Fruit fly (Drosophila melanogaster) whole organism, embryonic: ENCODE data around the gene CG13313.

ENCODE experiments used
- Ada2b ChIP-seq: fragments of 200-800 bp; sonication (Bioruptor generic); IDR thresholded peaks from 2 replicates; pipeline ENCODE4 v1.3.6; 2022; ENCODE audit warnings: missing biosample characterization, missing genetic modification characterization
- CG10565 ChIP-seq: fragments of 200-800 bp; sonication (Bioruptor generic); optimal IDR thresholded peaks from 3 replicates; lab custom pipeline; 2016; ENCODE audit warnings: missing biosample characterization, mild to moderate bottlenecking, missing genetic modification characterization
- CG12071 ChIP-seq: fragments of 200-800 bp; sonication (Bioruptor generic); optimal IDR thresholded peaks from 3 replicates; lab custom pipeline; 2018; ENCODE audit warnings: missing biosample characterization, mild to moderate bottlenecking, missing genetic modification characterization
- CG12659 ChIP-seq: fragments of 200-800 bp; sonication (Bioruptor generic); optimal IDR thresholded peaks from 3 replicates; lab custom pipeline; 2017; ENCODE audit warnings: mild to moderate bottlenecking, missing biosample characterization, missing genetic modification reagents, missing genetic modification characterization
- CG12744 ChIP-seq: fragments of 200-800 bp; sonication (Bioruptor generic); optimal IDR thresholded peaks from 2 replicates; lab custom pipeline; 2016; ENCODE audit warnings: missing biosample characterization, missing genetic modification characterization
- CG13123 ChIP-seq: fragments of 200-800 bp; sonication (Bioruptor generic); optimal IDR thresholded peaks from 2 replicates; lab custom pipeline; 2016; ENCODE audit warnings: missing biosample characterization, missing genetic modification characterization
- CG14014 ChIP-seq: fragments of 200-800 bp; sonication (Bioruptor generic); IDR thresholded peaks from 2 replicates; pipeline ENCODE4 v1.3.6; 2022; ENCODE audit warnings: missing biosample characterization, missing genetic modification characterization
- CG15073 ChIP-seq: fragments of 200-800 bp; sonication (Bioruptor generic); optimal IDR thresholded peaks from 2 replicates; lab custom pipeline; 2016; ENCODE audit warnings: missing biosample characterization, missing genetic modification characterization
- CG1529 ChIP-seq: fragments of 200-800 bp; sonication (Bioruptor generic); optimal IDR thresholded peaks from 3 replicates; lab custom pipeline; 2018; ENCODE audit warnings: missing biosample characterization, missing genetic modification characterization
- CG17829 ChIP-seq: fragments of 200-800 bp; optimal IDR thresholded peaks from 2 replicates; lab custom pipeline; 2019; ENCODE audit warnings: missing biosample characterization, mild to moderate bottlenecking, missing genetic modification characterization, moderate library complexity
- CG2678 ChIP-seq: fragments of 200-800 bp; sonication (Bioruptor generic); optimal IDR thresholded peaks from 3 replicates; lab custom pipeline; 2019; ENCODE audit warnings: missing biosample characterization, mild to moderate bottlenecking, missing genetic modification characterization, moderate library complexity
- CG3065 ChIP-seq: fragments of 200-800 bp; sonication (Bioruptor generic); optimal IDR thresholded peaks from 2 replicates; lab custom pipeline; 2016; ENCODE audit warnings: missing biosample characterization, missing genetic modification characterization
- CG31441 ChIP-seq: fragments of 200-800 bp; sonication (Bioruptor generic); IDR thresholded peaks from 2 replicates; pipeline ENCODE4 v1.3.6; 2022; ENCODE audit warnings: missing biosample characterization, missing genetic modification characterization
- CG32772 ChIP-seq: fragments of 200-800 bp; sonication (Bioruptor generic); IDR thresholded peaks from 2 replicates; pipeline ENCODE4 v1.3.6; 2022; ENCODE audit warnings: missing biosample characterization, missing genetic modification characterization
- CG3838 ChIP-seq: fragments of 200-800 bp; sonication (Bioruptor generic); optimal IDR thresholded peaks from 3 replicates; lab custom pipeline; 2016; ENCODE audit warnings: missing biosample characterization, missing genetic modification characterization
- CG4328 ChIP-seq: fragments of 200-800 bp; sonication (Bioruptor generic); optimal IDR thresholded peaks from 3 replicates; lab custom pipeline; 2017; ENCODE audit warnings: missing biosample characterization, missing genetic modification reagents, missing genetic modification characterization
- CG43689 ChIP-seq: fragments of 200-800 bp; sonication (Bioruptor generic); IDR thresholded peaks from 2 replicates; pipeline ENCODE4 v1.3.6; 2022; ENCODE audit warnings: missing biosample characterization, missing genetic modification characterization
- CG5245 ChIP-seq: fragments of 200-800 bp; sonication (Bioruptor generic); optimal IDR thresholded peaks from 3 replicates; lab custom pipeline; 2016; ENCODE audit warnings: missing biosample characterization, missing genetic modification characterization
- CG6272 ChIP-seq: fragments of 200-800 bp; sonication (Bioruptor generic); IDR thresholded peaks from 2 replicates; pipeline ENCODE4 v1.3.6; 2022; ENCODE audit warnings: missing biosample characterization, missing genetic modification characterization
- CG6683 ChIP-seq: fragments of 200-800 bp; sonication (Bioruptor generic); optimal IDR thresholded peaks from 2 replicates; lab custom pipeline; 2017; ENCODE audit warnings: missing biosample characterization, mild to moderate bottlenecking, missing genetic modification characterization, missing genetic modification reagents
- CG8359 ChIP-seq: fragments of 200-800 bp; sonication (Bioruptor generic); optimal IDR thresholded peaks from 2 replicates; lab custom pipeline; 2017; ENCODE audit warnings: missing biosample characterization, mild to moderate bottlenecking, missing genetic modification characterization, borderline replicate concordance
- CG9437 ChIP-seq: fragments of 200-800 bp; sonication (Bioruptor generic); optimal IDR thresholded peaks from 2 replicates; lab custom pipeline; 2018; ENCODE audit warnings: missing biosample characterization, mild to moderate bottlenecking, missing genetic modification characterization
- CG9932 ChIP-seq: fragments of 200-800 bp; sonication (Bioruptor generic); IDR thresholded peaks from 2 replicates; pipeline ENCODE4 v1.3.6; 2022; ENCODE audit warnings: missing biosample characterization, missing genetic modification characterization
- Dfd ChIP-seq, 2 experiments: fragments of >200 bp; optimal IDR thresholded peaks; 2 replicates each; lab custom pipeline; 2017; ENCODE audit warnings: missing biosample characterization in 2 of 2, missing genetic modification characterization in 2 of 2
- Dp ChIP-seq: fragments of 200-800 bp; sonication (Bioruptor generic); optimal IDR thresholded peaks from 2 replicates; lab custom pipeline; 2018; ENCODE audit warnings: missing biosample characterization, mild to moderate bottlenecking, missing genetic modification characterization, moderate library complexity
- Elba2 ChIP-seq: fragments of 200-800 bp; sonication (Bioruptor generic); optimal IDR thresholded peaks from 3 replicates; lab custom pipeline; 2016; ENCODE audit warnings: missing biosample characterization, missing genetic modification characterization
- Gsc ChIP-seq: fragments of 200-800 bp; sonication (Bioruptor generic); IDR thresholded peaks from 2 replicates; pipeline ENCODE4 v1.3.6; 2022; ENCODE audit warnings: missing biosample characterization, missing genetic modification characterization
- HLH54F ChIP-seq: fragments of 200-800 bp; sonication (Bioruptor generic); optimal IDR thresholded peaks from 3 replicates; lab custom pipeline; 2016; ENCODE audit warnings: missing biosample characterization, missing genetic modification characterization
- MESR4 ChIP-seq: fragments of 200-800 bp; sonication (Bioruptor generic); optimal IDR thresholded peaks from 2 replicates; lab custom pipeline; 2018; ENCODE audit warnings: missing biosample characterization, mild to moderate bottlenecking, missing genetic modification characterization, moderate library complexity
- Oaz ChIP-seq: fragments of 200-800 bp; sonication (Bioruptor generic); IDR thresholded peaks from 2 replicates; pipeline ENCODE4 v1.3.6; 2022; ENCODE audit warnings: missing biosample characterization, missing genetic modification characterization
- Optix ChIP-seq: fragments of 200-800 bp; sonication (Bioruptor generic); IDR thresholded peaks from 3 replicates; pipeline ENCODE4 v1.3.6; 2022; ENCODE audit warnings: missing biosample characterization, missing genetic modification characterization
- Six4 ChIP-seq: fragments of 200-800 bp; sonication (Bioruptor generic); optimal IDR thresholded peaks from 2 replicates; lab custom pipeline; 2016; ENCODE audit warnings: missing biosample characterization, missing genetic modification characterization
- Stat92E ChIP-seq, 3 experiments: fragments of >200 bp in 2 of 3; fragments of 200-800 bp in 1 of 3; sonication (Bioruptor generic) in 1 of 3; optimal IDR thresholded peaks; 2 replicates each; lab custom pipeline; 2017 to 2019; ENCODE audit warnings: missing biosample characterization in 3 of 3, missing genetic modification characterization in 3 of 3, mild to moderate bottlenecking in 1 of 3, moderate library complexity in 1 of 3
- TFAM ChIP-seq: fragments of 200-800 bp; sonication (Bioruptor generic); optimal IDR thresholded peaks from 2 replicates; lab custom pipeline; 2017; ENCODE audit warnings: missing biosample characterization, missing genetic modification characterization, inconsistent platforms
- Taf1 ChIP-seq: fragments of 200-800 bp; sonication (Bioruptor generic); IDR thresholded peaks from 2 replicates; pipeline ENCODE4 v1.3.6; 2022; ENCODE audit warnings: missing biosample characterization, missing genetic modification characterization
- bab2 ChIP-seq: fragments of 200-800 bp; sonication (Bioruptor generic); optimal IDR thresholded peaks from 2 replicates; lab custom pipeline; 2016; ENCODE audit warnings: missing biosample characterization, missing genetic modification characterization
- chn ChIP-seq: fragments of 200-800 bp; sonication (Bioruptor generic); optimal IDR thresholded peaks from 2 replicates; lab custom pipeline; 2016; ENCODE audit warnings: missing biosample characterization, missing genetic modification characterization
- fd102C ChIP-seq: fragments of 200-800 bp; sonication (Bioruptor generic); optimal IDR thresholded peaks from 2 replicates; lab custom pipeline; 2018; ENCODE audit warnings: missing biosample characterization, mild to moderate bottlenecking, missing genetic modification characterization, moderate library complexity
- fd64A ChIP-seq: fragments of 200-800 bp; sonication (Bioruptor generic); optimal IDR thresholded peaks from 3 replicates; lab custom pipeline; 2018; ENCODE audit warnings: missing biosample characterization, mild to moderate bottlenecking, missing genetic modification characterization
- gem ChIP-seq: fragments of 200-800 bp; sonication (Bioruptor generic); optimal IDR thresholded peaks from 2 replicates; lab custom pipeline; 2019; ENCODE audit warnings: missing biosample characterization, mild to moderate bottlenecking, missing genetic modification characterization, moderate library complexity
- inv ChIP-seq: fragments of 200-800 bp; sonication (Bioruptor generic); IDR thresholded peaks from 2 replicates; pipeline ENCODE4 v1.3.6; 2022; ENCODE audit warnings: missing biosample characterization, missing genetic modification characterization; ENCODE audit not compliant: partially characterized antibody
- jumu ChIP-seq: fragments of 200-800 bp; sonication (Bioruptor generic); optimal IDR thresholded peaks from 3 replicates; lab custom pipeline; 2016; ENCODE audit warnings: missing biosample characterization, missing genetic modification characterization
- kah ChIP-seq: fragments of 200-800 bp; sonication (Bioruptor generic); optimal IDR thresholded peaks from 2 replicates; lab custom pipeline; 2018; ENCODE audit warnings: missing biosample characterization, mild to moderate bottlenecking, missing genetic modification characterization
- onecut ChIP-seq: fragments of 200-800 bp; sonication (Bioruptor generic); IDR thresholded peaks from 2 replicates; pipeline ENCODE4 v1.3.6; 2022; ENCODE audit warnings: missing biosample characterization, missing genetic modification characterization
- peb ChIP-seq: fragments of 200-800 bp; sonication (Bioruptor generic); IDR thresholded peaks from 2 replicates; pipeline ENCODE4 v1.3.6; 2022; ENCODE audit warnings: missing biosample characterization, missing genetic modification characterization
- ranshi ChIP-seq: fragments of 200-800 bp; sonication (Bioruptor generic); IDR thresholded peaks from 2 replicates; pipeline ENCODE4 v1.3.6; 2022; ENCODE audit warnings: missing biosample characterization, missing genetic modification characterization
- sim ChIP-seq: fragments of 200-800 bp; sonication (Bioruptor generic); IDR thresholded peaks from 2 replicates; pipeline ENCODE4 v1.3.6; 2022; ENCODE audit warnings: missing biosample characterization, missing genetic modification characterization
- sug ChIP-seq: fragments of 200-800 bp; optimal IDR thresholded peaks from 2 replicates; lab custom pipeline; 2019; ENCODE audit warnings: missing biosample characterization, mild to moderate bottlenecking, missing genetic modification characterization, moderate library complexity
- tap ChIP-seq: fragments of 200-800 bp; optimal IDR thresholded peaks from 3 replicates; lab custom pipeline; 2019; ENCODE audit warnings: missing biosample characterization, mild to moderate bottlenecking, missing genetic modification characterization, moderate library complexity
- trem ChIP-seq: fragments of 200-800 bp; optimal IDR thresholded peaks from 3 replicates; lab custom pipeline; 2019; ENCODE audit warnings: missing biosample characterization, mild to moderate bottlenecking, missing genetic modification characterization, moderate library complexity
- zen2 ChIP-seq: fragments of 200-800 bp; sonication (Bioruptor generic); IDR thresholded peaks from 3 replicates; pipeline ENCODE4 v1.3.6; 2022; ENCODE audit warnings: missing biosample characterization, missing genetic modification characterization; ENCODE audit not compliant: partially characterized antibody

The CG13313 gene

DNA sequence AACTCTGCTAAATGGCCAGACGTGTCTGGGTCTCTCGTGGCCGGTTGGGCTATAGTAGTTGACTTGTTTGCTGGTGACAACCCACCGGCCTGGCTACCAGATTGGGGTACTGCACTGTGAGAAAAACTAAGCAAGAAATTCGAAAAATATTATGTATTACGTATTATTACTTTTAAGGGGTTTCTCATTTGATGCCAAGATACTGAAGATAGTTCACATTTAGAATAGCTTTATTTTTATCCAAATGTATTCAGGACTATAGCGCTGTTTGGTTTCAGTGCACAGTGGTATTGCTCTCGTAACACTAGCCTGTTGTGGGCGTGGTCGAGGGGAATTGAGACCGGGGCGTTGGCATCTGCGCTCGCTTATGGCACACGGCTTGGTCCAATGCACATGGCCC, 37.9 kb upstream of the CG13313 start (continued):
- peak; percentile 69 for TF ChIP-seq CG12071 (GFP tag; lab: Kevin White, UChicago)
- peak; percentile 36 for TF ChIP-seq CG5245 (GFP tag; lab: Kevin White, UChicago)
- TF ChIP-seq Dp (GFP tag; lab: Kevin White, UChicago) = no peak
- 0 out of 2 replicates have a peak, but pooled peaks have one; percentile 28 for TF ChIP-seq Taf1 (GFP tag; lab: Robert Waterston, UW)
- peak; percentile 42; the same call in 1 of the 2 replicates for TF ChIP-seq peb (GFP tag; lab: Robert Waterston, UW)
- TF ChIP-seq CG6272 (GFP tag; lab: Robert Waterston, UW) = no peak
- TF ChIP-seq CG3065 = peak; percentile 41
- peak; percentile 1 for TF ChIP-seq fd64A (GFP tag; lab: Kevin White, UChicago)
- TF ChIP-seq CG3838 (GFP tag; lab: Kevin White, UChicago) = no peak
- TF ChIP-seq CG4328 (GFP tag; lab: Kevin White, UChicago) = peak; percentile 8
- TF ChIP-seq zen2 = no peak
- TF ChIP-seq kah = peak; percentile 52
- peak; percentile 17 for TF ChIP-seq trem (tag; lab: Kevin White, UChicago)
- no peak for TF ChIP-seq bab2 (GFP tag; lab: Kevin White, UChicago)
- peak; percentile 62 for TF ChIP-seq CG17829
- no peak for TF ChIP-seq Oaz (GFP tag; lab: Robert Waterston, UW)
- peak; percentile 49 for TF ChIP-seq CG43689
- peak; percentile 38 for TF ChIP-seq chn
- TF ChIP-seq Stat92E (GFP tag; optimal IDR thresholded peaks at IDR 0.05; lab: Kevin White, UChicago) = no peak
- TF ChIP-seq TFAM (GFP tag; lab: Kevin White, UChicago) = no peak
- no peak for TF ChIP-seq Dfd (GFP tag; optimal IDR thresholded peaks at IDR 0.05; lab: Kevin White, UChicago)
- peak; percentile 60 for TF ChIP-seq CG2678 (tag; lab: Kevin White, UChicago)
- peak; percentile 44 for TF ChIP-seq HLH54F (GFP tag; lab: Kevin White, UChicago)
- peak; percentile 53 for TF ChIP-seq onecut
- TF ChIP-seq CG9437 (GFP tag; lab: Kevin White, UChicago) = peak; percentile 17
- peak; percentile 63; the same call in 1 of the 2 replicates for TF ChIP-seq ranshi (GFP tag; lab: Robert Waterston, UW)
- peak; percentile 12 for TF ChIP-seq CG8359 (GFP tag; lab: Kevin White, UChicago)
- peak; percentile 28 for TF ChIP-seq sug (tag; lab: Kevin White, UChicago)
- peak; percentile 78 for TF ChIP-seq CG31441 (GFP tag; lab: Robert Waterston, UW)
- peak; percentile 42 for TF ChIP-seq CG12659 (GFP tag; lab: Kevin White, UChicago)
- no peak for TF ChIP-seq Gsc
- peak; percentile 54; the same call in 1 of the 2 replicates for TF ChIP-seq CG14014
- no peak for TF ChIP-seq inv
- TF ChIP-seq CG10565 (GFP tag; lab: Kevin White, UChicago) = no peak
- peak; percentile 62 for TF ChIP-seq CG9932 (GFP tag; lab: Robert Waterston, UW)
- no peak for TF ChIP-seq MESR4 (GFP tag; lab: Kevin White, UChicago)
- no peak for TF ChIP-seq CG15073 (GFP tag; lab: Kevin White, UChicago)
- TF ChIP-seq Six4 (GFP tag; lab: Kevin White, UChicago) = no peak
- no peak for TF ChIP-seq sim (GFP tag; lab: Robert Waterston, UW)
- no peak for TF ChIP-seq Optix (GFP tag; lab: Robert Waterston, UW)
- TF ChIP-seq CG1529 (GFP tag; lab: Kevin White, UChicago) = peak; percentile 54
- peak; percentile 68 for TF ChIP-seq tap
- TF ChIP-seq CG6683 (GFP tag; lab: Kevin White, UChicago) = peak; percentile 29
- TF ChIP-seq fd102C (GFP tag; lab: Kevin White, UChicago) = no peak
- TF ChIP-seq Ada2b (GFP tag; lab: Robert Waterston, UW) = peak; percentile 80
- TF ChIP-seq Elba2 = no peak
- TF ChIP-seq gem (tag; lab: Kevin White, UChicago) = peak; percentile 79
- peak; percentile 57 for TF ChIP-seq CG32772
- peak; percentile 22 for TF ChIP-seq CG13123
- TF ChIP-seq CG12744 (GFP tag; lab: Kevin White, UChicago) = peak; percentile 46
- no peak for TF ChIP-seq jumu (GFP tag; lab: Kevin White, UChicago)
